Worm (Caenorhabditis elegans): Measurements from ENCODE around the gene daf-10.

DNA sequence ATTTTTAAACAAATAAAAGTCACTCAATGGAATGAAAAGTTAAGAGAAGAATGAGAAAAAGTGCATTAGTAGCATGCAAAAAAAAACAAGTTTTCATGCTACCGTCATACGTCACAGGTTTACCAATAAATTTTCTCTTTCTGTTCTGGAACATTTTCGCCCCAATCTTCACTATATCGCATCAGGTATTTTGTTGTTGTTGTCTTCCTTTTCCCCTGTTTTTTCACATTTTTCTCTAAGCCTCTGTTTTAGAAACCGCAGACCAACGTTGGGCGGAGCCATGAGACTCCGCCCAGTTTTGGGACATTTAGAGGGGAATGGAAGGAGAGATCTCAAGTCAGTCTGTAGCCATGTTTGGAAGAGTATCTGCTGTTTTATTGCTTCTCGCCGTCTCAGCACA lies 57.7 kb downstream of the daf-10 start, which contains the start of gene msa-1:
- TF ChIP-seq ets-7 (tag; optimal IDR thresholded peaks at IDR 0.05) = no peak
- no peak for TF ChIP-seq flt-1 (GFP tag; IDR thresholded peaks at IDR 0.05)
- TF ChIP-seq tbx-37 (GFP tag; conservative IDR thresholded peaks at IDR 0.05) = no peak
- no peak for TF ChIP-seq ama-1 (optimal IDR thresholded peaks at IDR 0.05)
- no peak for TF ChIP-seq F13C5.2 (tag; optimal IDR thresholded peaks at IDR 0.05)
- TF ChIP-seq hmbx-1 (tag; optimal IDR thresholded peaks at IDR 0.05) = no peak
- TF ChIP-seq sea-1 (GFP tag; conservative IDR thresholded peaks at IDR 0.05) = no peak
- no peak for TF ChIP-seq ceh-13 (GFP tag; optimal IDR thresholded peaks at IDR 0.05)
- TF ChIP-seq B0310.2 (tag; optimal IDR thresholded peaks at IDR 0.05) = no peak
- no peak for TF ChIP-seq aly-1 (tag; optimal IDR thresholded peaks at IDR 0.05)
- no peak for TF ChIP-seq hmg-4 (GFP tag; optimal IDR thresholded peaks at IDR 0.05)
